Worm (Caenorhabditis elegans) whole organism, L4 larva: ENCODE results near the gene flp-25.

Experiments used
- ama-1 ChIP-seq: fragments of 150-350 bp; optimal IDR thresholded peaks from 2 replicates; lab custom pipeline; 2014; ENCODE audit warnings: inconsistent platforms, mixed read lengths
- arid-1 ChIP-seq: fragments of 200-800 bp; sonication (Bioruptor generic); conservative IDR thresholded peaks from 2 replicates; pipeline ENCODE4 v1.3.6; 2022; ENCODE audit warnings: missing genetic modification reagents, missing genetic modification characterization, missing compliant biosample characterization
- ceh-20 ChIP-seq: fragments of 200-800 bp; sonication (Bioruptor generic); IDR thresholded peaks from 2 replicates; pipeline ENCODE4 v1.3.6; 2022; ENCODE audit warnings: missing genetic modification reagents, missing genetic modification characterization, missing compliant biosample characterization
- ceh-28 ChIP-seq: fragments of 150-350 bp; optimal IDR thresholded peaks from 2 replicates; lab custom pipeline; 2014; ENCODE audit warnings: missing biosample characterization, missing genetic modification reagents, missing genetic modification characterization
- ceh-44 ChIP-seq: fragments of 200-800 bp; sonication (Bioruptor generic); IDR thresholded peaks from 2 replicates; pipeline ENCODE4 v1.3.6; 2022; ENCODE audit warnings: missing genetic modification reagents, missing genetic modification characterization, missing compliant biosample characterization
- daf-12 ChIP-seq: fragments of 150-350 bp; optimal IDR thresholded peaks from 2 replicates; lab custom pipeline; 2014; ENCODE audit warnings: missing biosample characterization, missing genetic modification reagents, missing genetic modification characterization
- dmd-8 ChIP-seq: fragments of 200-800 bp; sonication (Bioruptor generic); IDR thresholded peaks from 2 replicates; pipeline ENCODE4 v1.3.6; 2022; ENCODE audit warnings: missing genetic modification characterization, missing compliant biosample characterization
- fkh-10 ChIP-seq: fragments of 150-350 bp; optimal IDR thresholded peaks from 2 replicates; lab custom pipeline; 2014; ENCODE audit warnings: missing biosample characterization, missing genetic modification reagents, missing genetic modification characterization
- lin-39 ChIP-seq: fragments of 150-350 bp; optimal IDR thresholded peaks from 2 replicates; lab custom pipeline; 2014; ENCODE audit warnings: missing biosample characterization, missing genetic modification reagents, missing genetic modification characterization
- nhr-10 ChIP-seq: fragments of 150-350 bp; optimal IDR thresholded peaks from 2 replicates; lab custom pipeline; 2014; ENCODE audit warnings: missing biosample characterization, missing genetic modification characterization
- nhr-11 ChIP-seq: fragments of 150-350 bp; optimal IDR thresholded peaks from 2 replicates; lab custom pipeline; 2014; ENCODE audit warnings: missing biosample characterization, missing genetic modification characterization
- ztf-11 ChIP-seq: fragments of 150-350 bp; optimal IDR thresholded peaks from 2 replicates; lab custom pipeline; 2014; ENCODE audit warnings: missing biosample characterization, missing genetic modification characterization

ce11 chrIII:9366376-9366775 lies 5.0 kb downstream of the flp-25 start:
- TF ChIP-seq arid-1 (GFP tag; lab: Robert Waterston, UW): no peak
- no peak for TF ChIP-seq ama-1
- TF ChIP-seq ztf-11: no peak
- TF ChIP-seq ceh-20 (GFP tag; lab: Robert Waterston, UW): no peak
- TF ChIP-seq fkh-10 (GFP tag; lab: Kevin White, UChicago): no peak
- TF ChIP-seq ceh-44 (GFP tag; lab: Robert Waterston, UW): no peak
- TF ChIP-seq ceh-28 (tag; lab: Kevin White, UChicago): no peak
- TF ChIP-seq nhr-10 (tag; lab: Kevin White, UChicago): no peak
- TF ChIP-seq dmd-8 (GFP tag; lab: Robert Waterston, UW): no peak
- no peak for TF ChIP-seq daf-12 (tag; lab: Kevin White, UChicago)
- TF ChIP-seq nhr-11 (tag; lab: Kevin White, UChicago): no peak
- TF ChIP-seq lin-39 (tag; lab: Kevin White, UChicago): no peak
